Worm (Caenorhabditis elegans): ENCODE measurements around the gene Y75B12B.1.
A peak's percentile ranks its signal among the peaks of the same experiment; 100 is the strongest.

Y75B12B.1 gene

ce11 chrV:15156504-15156903, 28.0 kb upstream of the Y75B12B.1 start:
- TF ChIP-seq efl-1 (optimal IDR thresholded peaks at IDR 0.05), result no peak
- TF ChIP-seq efl-1 (GFP tag; optimal IDR thresholded peaks at IDR 0.05 in 1 of 2), result no peak
- TF ChIP-seq unc-62 (GFP tag; optimal IDR thresholded peaks at IDR 0.05), result no peak
- no peak for TF ChIP-seq lin-35 (GFP tag; optimal IDR thresholded peaks at IDR 0.05)
- TF ChIP-seq aly-2 (tag; optimal IDR thresholded peaks at IDR 0.05), result no peak
- no peak for TF ChIP-seq ets-5 (GFP tag; IDR thresholded peaks at IDR 0.05)
- no peak for TF ChIP-seq nhr-84 (tag; optimal IDR thresholded peaks at IDR 0.05)
- no peak for TF ChIP-seq ama-1 (optimal IDR thresholded peaks at IDR 0.05)
- no peak for TF ChIP-seq lin-13 (GFP tag; optimal IDR thresholded peaks at IDR 0.05)
- TF ChIP-seq unc-86 (tag; optimal IDR thresholded peaks at IDR 0.05), result no peak
- no peak for TF ChIP-seq dsc-1 (tag; optimal IDR thresholded peaks at IDR 0.05)
- TF ChIP-seq egl-27 (tag; optimal IDR thresholded peaks at IDR 0.05), result no peak
- TF ChIP-seq dpl-1 (GFP tag; optimal IDR thresholded peaks at IDR 0.05), result no peak
- TF ChIP-seq lin-15B (tag; optimal IDR thresholded peaks at IDR 0.05), result no peak
- no peak for TF ChIP-seq blmp-1 (tag; optimal IDR thresholded peaks at IDR 0.05)
- no peak for TF ChIP-seq nhr-11 (tag; optimal IDR thresholded peaks at IDR 0.05)
- no peak for TF ChIP-seq nhr-237 (tag; optimal IDR thresholded peaks at IDR 0.05)
- TF ChIP-seq zag-1 (tag; optimal IDR thresholded peaks at IDR 0.05), result no peak
- TF ChIP-seq mef-2 (tag; optimal IDR thresholded peaks at IDR 0.05), result no peak
- TF ChIP-seq aha-1 (tag; optimal IDR thresholded peaks at IDR 0.05), result no peak
- no peak for TF ChIP-seq jun-1 (tag; optimal IDR thresholded peaks at IDR 0.05)

DNA sequence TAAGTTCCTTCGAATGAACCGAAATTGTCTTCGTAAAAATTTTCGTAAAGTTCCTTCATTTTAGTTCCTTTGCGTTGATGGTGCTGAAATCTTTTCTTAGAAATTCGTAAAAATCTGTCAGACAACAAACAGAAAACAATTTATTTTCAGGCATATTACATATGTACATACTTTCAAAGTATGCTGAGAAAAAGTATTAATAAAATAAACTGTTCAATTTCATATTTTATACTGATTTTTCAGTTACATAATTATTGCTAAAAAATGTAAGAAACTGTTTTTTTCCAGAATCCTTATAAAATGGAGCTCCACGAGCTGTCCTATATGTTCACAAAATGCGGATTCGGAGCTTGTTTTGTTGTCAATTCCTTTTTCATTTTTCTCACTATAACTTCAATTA, 25.8 kb upstream of the Y75B12B.1 start, which contains the start of gene str-45:
str-45 (plus strand) TSS at position 301 of the 400 bp plus-strand sequence.
- TF ChIP-seq ceh-8 (GFP tag; optimal IDR thresholded peaks at IDR 0.05) (no peak), hlh-17 (GFP tag; optimal IDR thresholded peaks at IDR 0.05; ENCODE audit: borderline replicate concordance) (no peak), efl-1 (optimal IDR thresholded peaks at IDR 0.05) (no peak), efl-1 (GFP tag; optimal IDR thresholded peaks at IDR 0.05 in 1 of 2) (peak in 1 of 2 experiments; percentile 50), tlp-1 (tag; optimal IDR thresholded peaks at IDR 0.05) (no peak)

- peak; percentile 100 for TF ChIP-seq hlh-4 (tag; optimal IDR thresholded peaks at IDR 0.05)
- peak; percentile 10 for TF ChIP-seq nhr-47 (tag; optimal IDR thresholded peaks at IDR 0.05)
- TF ChIP-seq fkh-8 (tag; optimal IDR thresholded peaks at IDR 0.05), result peak; percentile 24
- no peak for TF ChIP-seq lin-35 (GFP tag; optimal IDR thresholded peaks at IDR 0.05)
Measured at ce11 chrV:15162697-15163096, 21.8 kb upstream of the Y75B12B.1 start, which contains the start of gene srz-11. TSS of gene srz-11 (plus strand) at chrV:15163082.

DNA sequence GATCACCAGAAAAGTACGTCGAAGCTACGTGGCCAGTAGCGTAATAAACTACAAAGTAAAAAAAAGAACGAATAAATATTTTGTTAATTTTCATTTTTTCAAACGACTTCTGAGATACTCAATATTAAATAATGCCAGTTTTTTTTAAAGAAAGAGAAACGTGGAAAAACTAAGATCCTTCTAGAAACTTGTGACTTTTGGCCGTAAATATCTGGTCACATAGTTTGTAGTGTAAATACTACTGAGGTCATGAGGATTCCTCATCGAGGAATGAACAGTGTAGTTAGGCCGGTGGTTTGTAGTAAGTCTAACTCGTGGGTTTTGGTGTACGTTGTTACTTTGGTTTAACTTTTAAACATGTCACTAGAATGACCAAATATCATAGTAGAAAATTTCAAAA, 16.5 kb upstream of the Y75B12B.1 start:
- TF ChIP-seq lin-35 (GFP tag; optimal IDR thresholded peaks at IDR 0.05) (peak in 1 of 2 experiments; percentile 24), snu-23 (GFP tag; optimal IDR thresholded peaks at IDR 0.05) (peak; percentile 28), nhr-85 (tag) (peak; percentile 65), nhr-20 (tag; optimal IDR thresholded peaks at IDR 0.05) (peak; percentile 81)

- TF ChIP-seq lin-35 (GFP tag; optimal IDR thresholded peaks at IDR 0.05) (no peak), hlh-4 (tag; optimal IDR thresholded peaks at IDR 0.05) (no peak), dsc-1 (tag; optimal IDR thresholded peaks at IDR 0.05) (no peak), pag-3 (tag; optimal IDR thresholded peaks at IDR 0.05; ENCODE audit: borderline replicate concordance, insufficient read depth) (no peak)
Measured at ce11 chrV:15175459-15175858, 9.0 kb upstream of the Y75B12B.1 start, which contains the start of gene clec-47. TSS of gene clec-47 (plus strand) at chrV:15175759.

DNA sequence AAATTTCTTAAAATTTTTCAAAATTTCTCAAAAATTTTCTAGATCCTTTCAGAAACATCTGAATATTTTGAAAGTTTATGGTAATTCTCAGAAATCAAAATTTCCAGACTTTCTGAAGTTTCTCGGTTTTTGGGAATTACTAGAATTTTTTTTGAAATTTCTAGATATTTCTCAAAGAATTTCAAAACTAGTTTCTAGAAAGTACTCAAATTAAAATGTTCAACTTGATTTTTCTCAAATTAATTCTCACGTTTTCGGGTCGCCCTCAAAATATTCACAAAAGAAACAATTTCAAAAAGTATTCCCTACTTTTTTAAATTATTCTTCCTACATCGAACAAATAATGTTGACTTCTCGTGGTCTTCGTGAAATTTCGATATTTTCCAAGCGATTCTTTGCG, 4.7 kb upstream of the Y75B12B.1 start, which contains the start of gene T09F5.10:
T09F5.10 (plus strand) TSS at position 301 of the 400 bp plus-strand sequence.
- TF ChIP-seq C04F5.9 (tag; optimal IDR thresholded peaks at IDR 0.05) (no peak), ces-1 (GFP tag; optimal IDR thresholded peaks at IDR 0.05) (no peak), isw-1 (GFP tag; IDR thresholded peaks at IDR 0.05) (no peak), nhr-237 (tag; optimal IDR thresholded peaks at IDR 0.05) (no peak), nhr-71 (tag; optimal IDR thresholded peaks at IDR 0.05) (no peak), egl-13 (tag; optimal IDR thresholded peaks at IDR 0.05) (no peak), lin-39 (tag; optimal IDR thresholded peaks at IDR 0.05) (no peak), nhr-90 (tag; optimal IDR thresholded peaks at IDR 0.05; ENCODE audit: poor library complexity) (no peak)

Data from whole organism, L1 larva.